ENCODE assay signal across 2 worm cellular contexts in genomic region chrV:6217142-6217541, ce11.
A peak's percentile ranks its signal among the peaks of the same experiment; 100 is the strongest.
TF ChIP-seq lines count a peak whose summit lies in the region.

No protein-coding gene starts in this region.

TF ChIP-seq in whole organism, L1 larva, 84 proteins besides CTCF, POLR2A, EP300 and RAD21:
- TF ChIP-seq egl-27 (tag; optimal IDR thresholded peaks at IDR 0.05; lab: Kevin White, UChicago) = no peak
- TF ChIP-seq nhr-85 (tag; lab: Kevin White, UChicago) = peak; percentile 21
- TF ChIP-seq efl-1 (optimal IDR thresholded peaks at IDR 0.05; lab: Kevin White, UChicago) = no peak
- peak in 1 of 2 experiments; percentile 91 for TF ChIP-seq efl-1 (GFP tag; optimal IDR thresholded peaks at IDR 0.05 in 1 of 2; lab: Kevin White, UChicago)

TF ChIP-seq in whole organism, L2 larva, 48 proteins besides CTCF, POLR2A, EP300 and RAD21:
- no peak for TF ChIP-seq snpc-4 (tag; optimal IDR thresholded peaks at IDR 0.05; lab: Kevin White, UChicago)
- TF ChIP-seq nhr-237 (tag; optimal IDR thresholded peaks at IDR 0.05; lab: Kevin White, UChicago) = no peak
- TF ChIP-seq sma-9 (GFP tag; optimal IDR thresholded peaks at IDR 0.05; lab: Kevin White, UChicago) = peak; percentile 5
- TF ChIP-seq sma-9 (tag; optimal IDR thresholded peaks at IDR 0.05; lab: Kevin White, UChicago) = no peak
